Fruit fly (Drosophila melanogaster): ENCODE results near the gene CG7024.

CG7024 gene

DNA sequence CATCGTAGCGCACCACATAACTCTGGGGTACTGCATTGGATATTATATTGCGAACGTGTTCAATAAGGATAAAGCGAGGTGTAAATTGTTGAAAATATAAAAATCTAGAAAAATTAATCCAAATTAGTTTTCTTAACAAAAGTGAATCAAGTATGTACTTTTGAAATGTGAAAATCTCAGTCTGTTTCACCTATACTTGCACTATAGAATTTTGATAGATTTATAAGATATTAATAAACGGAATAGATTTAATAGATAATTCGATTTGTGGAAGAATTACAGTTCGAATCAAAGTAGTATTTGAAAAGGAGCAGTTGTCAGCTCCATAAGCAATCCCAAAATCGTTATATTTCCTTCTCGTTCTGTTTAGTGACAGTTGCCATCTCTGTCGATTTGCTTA lies at the start of gene CG7024:
TSS of gene CG7024 (plus strand) at position 301 of the 400 bp plus-strand sequence.
- TF ChIP-seq CTCF (optimal IDR thresholded peaks at IDR 0.05), result no peak
- TF ChIP-seq CG8478 (optimal IDR thresholded peaks at IDR 0.05), result no peak

DNA sequence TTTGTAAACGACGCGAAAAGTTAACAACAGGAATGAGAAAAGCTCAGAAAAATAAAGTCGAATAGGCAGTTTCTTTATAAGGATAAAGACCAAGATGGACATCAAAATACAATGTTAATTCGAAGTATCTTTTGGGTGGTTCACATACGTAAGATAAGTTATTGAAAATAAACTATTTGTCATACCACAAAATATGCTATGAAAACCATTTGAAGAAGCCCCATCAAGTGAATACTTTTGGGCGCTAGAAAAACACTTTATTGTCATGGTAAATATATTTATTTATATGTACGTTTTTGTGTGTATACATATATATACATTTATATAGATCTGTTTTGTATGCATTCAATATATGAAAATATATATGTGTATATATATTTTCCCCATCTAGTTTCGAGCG lies 47.2 kb upstream of the CG7024 start:
- TF ChIP-seq CTCF (optimal IDR thresholded peaks at IDR 0.05), result no peak
- TF ChIP-seq CG8478 (optimal IDR thresholded peaks at IDR 0.05), result no peak

DNA sequence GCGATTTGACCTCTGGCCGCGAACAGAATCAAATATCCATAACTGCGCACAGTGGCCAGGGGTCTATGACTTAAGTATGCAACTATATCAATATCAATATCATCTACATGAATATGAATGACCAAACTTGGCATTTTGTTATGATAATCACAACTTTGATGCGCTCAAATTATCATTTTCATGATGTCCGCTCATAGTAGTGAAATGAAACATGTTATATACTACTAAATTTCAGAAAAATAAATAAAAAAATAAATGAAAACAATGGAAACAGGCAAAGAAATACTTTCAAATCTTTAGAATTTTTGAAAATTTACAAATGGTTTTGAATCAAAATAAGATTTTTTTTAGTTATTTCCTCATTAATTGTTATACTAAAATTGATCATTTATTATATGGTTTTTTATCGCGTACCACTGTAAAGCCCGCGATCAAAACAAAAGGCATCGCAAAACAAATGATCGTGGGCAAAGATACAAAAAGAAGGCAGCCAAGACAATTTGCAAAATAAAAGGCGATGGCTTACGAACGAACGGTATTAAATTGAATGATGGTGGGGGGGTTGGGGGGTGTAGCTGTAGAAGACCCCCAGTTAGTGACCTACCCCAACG lies 44.4 kb upstream of the CG7024 start:
- TF ChIP-seq CTCF (optimal IDR thresholded peaks at IDR 0.05) (no peak), CG8478 (optimal IDR thresholded peaks at IDR 0.05) (no peak)

DNA sequence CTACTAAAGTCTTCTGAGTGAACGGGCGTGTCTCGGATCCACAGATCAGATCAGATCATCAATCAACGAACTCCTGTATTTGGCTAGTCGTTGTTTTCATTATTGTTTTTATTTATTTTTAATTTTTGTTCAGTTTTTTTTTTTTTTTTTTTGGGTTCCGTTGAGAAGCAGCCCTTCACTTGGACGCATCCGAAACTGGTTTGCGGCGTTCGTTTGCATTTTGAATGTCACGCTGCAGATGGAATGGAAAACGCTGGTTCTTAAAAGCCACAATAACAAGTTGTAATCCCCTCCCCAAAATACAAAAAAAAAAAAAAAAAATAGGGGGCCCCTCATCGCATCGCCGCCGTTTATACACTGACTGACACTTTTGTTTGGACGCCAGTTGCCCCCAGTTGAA lies 41.0 kb upstream of the CG7024 start:
- no peak for TF ChIP-seq CG8478 (optimal IDR thresholded peaks at IDR 0.05)
- no peak for TF ChIP-seq CTCF (optimal IDR thresholded peaks at IDR 0.05)

DNA sequence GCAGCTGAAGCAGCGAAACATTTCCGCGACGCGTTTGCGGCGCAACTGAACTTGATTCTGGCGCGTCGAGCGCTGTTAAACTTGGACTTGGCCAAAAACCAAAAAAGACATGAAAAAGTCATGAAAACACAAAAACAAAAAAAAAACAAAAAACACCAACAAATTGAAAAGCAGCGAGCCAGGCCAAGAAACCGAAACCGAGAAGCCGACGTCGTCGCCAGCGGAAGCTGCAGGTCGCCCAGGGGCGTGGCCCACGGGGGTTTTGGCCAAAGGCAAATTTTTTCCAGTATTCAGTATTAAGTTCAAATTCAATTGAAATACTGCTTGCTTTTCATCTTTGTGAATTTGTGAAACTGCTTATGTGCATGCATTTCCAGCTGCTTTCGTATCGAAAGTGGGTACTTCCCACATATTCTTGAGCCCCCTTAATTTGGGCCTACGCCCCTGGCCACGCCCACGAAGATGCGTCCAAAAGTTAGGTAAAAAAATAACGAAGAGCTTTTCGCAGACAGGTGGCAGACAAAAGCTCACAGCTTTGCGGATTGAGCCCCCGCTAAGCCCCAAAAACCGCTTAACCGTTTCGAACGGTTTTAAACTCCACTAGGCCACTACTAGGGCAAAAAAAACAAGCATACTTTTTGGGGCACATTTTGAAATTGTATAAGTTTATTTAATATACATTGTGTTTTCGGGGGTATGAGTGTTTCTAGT lies 38.3 kb upstream of the CG7024 start, which contains the start of gene CG3009:
TSS of gene CG3009 (minus strand) at position 51 of the 711 bp plus-strand sequence.
- TF ChIP-seq CTCF (optimal IDR thresholded peaks at IDR 0.05) (peak; percentile 36 to 59), CG8478 (optimal IDR thresholded peaks at IDR 0.05) (no peak)

DNA sequence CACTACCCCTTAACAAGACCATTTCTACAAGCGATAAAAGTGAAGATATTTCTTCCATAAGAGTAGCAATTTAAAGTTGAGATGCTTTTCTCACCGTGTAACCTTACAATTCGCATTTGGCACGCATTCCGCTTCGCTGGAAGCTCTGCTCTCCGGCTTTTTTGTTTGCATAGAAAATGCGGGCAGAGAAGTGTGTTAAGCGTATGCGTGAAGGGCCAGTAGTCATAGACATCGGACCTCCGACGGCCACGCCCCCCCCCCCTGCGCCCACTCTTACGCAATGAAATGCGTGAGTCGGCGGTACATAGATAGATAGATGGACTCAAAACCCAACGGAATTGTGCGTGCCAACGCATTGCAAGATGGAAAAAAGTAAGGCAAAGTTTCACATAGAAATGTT lies 35.7 kb upstream of the CG7024 start:
- TF ChIP-seq CTCF (optimal IDR thresholded peaks at IDR 0.05), result no peak
- no peak for TF ChIP-seq CG8478 (optimal IDR thresholded peaks at IDR 0.05)

DNA sequence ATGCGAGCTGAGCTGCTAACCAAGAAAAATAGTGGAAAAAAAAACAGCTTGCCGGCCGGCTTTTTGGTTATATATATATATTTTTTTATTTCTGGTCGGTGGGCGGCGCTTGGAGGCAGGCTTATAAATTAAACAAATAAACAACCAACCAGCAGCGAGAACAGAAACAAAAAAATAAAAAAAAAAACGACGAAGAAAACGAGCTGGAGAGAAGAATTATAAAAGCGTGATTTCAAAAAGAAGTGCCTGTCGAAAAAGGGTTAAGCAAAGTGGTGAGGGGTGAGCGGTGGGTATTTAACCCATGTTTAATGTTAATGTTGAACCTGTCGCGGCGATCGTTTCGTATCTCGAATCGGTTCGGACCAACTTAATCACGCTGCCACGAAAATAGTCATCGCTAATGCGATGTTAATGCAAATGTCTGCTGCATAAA lies 33.9 kb upstream of the CG7024 start:
- no peak for TF ChIP-seq CTCF (optimal IDR thresholded peaks at IDR 0.05)

DNA sequence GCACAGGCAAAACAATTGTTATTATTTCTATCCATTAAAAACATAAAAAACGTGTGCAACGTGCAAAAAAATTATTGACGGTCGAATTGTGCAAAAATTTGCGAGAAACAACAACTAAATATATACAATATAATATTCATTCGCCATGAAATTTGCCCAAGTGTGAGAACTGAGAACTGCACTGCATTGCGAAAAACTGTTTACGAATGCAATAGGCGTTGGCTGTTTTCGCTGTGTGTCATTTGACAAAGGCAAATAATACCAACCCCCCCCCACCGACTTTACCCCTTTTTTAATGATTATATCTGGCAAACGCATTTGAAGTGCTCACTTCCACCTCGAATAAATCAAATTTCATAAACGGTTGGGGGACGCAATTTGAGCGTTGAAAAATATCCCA lies 30.1 kb upstream of the CG7024 start:
- no peak for TF ChIP-seq CTCF (optimal IDR thresholded peaks at IDR 0.05)
- TF ChIP-seq CG8478 (optimal IDR thresholded peaks at IDR 0.05), result no peak

DNA sequence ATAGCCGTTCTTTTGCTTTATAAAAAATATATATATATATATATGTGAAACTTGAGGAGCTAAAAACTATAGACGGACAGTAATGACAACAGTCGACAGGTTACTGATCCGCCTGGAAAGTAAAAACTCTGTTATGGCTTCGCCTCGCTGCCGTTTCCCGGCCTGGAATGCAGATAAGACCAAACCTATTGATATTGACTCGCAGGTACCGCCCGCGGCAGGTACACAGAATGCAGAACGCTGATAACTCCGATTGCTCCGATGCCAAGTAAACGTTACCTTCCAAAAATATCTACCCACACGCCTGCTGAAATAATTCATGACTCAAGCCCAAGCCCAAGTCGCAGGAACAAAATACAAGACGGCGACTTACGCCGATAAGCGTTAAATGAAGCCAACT lies 27.7 kb upstream of the CG7024 start:
- no peak for TF ChIP-seq CG8478 (optimal IDR thresholded peaks at IDR 0.05)
- TF ChIP-seq CTCF (optimal IDR thresholded peaks at IDR 0.05), result no peak

DNA sequence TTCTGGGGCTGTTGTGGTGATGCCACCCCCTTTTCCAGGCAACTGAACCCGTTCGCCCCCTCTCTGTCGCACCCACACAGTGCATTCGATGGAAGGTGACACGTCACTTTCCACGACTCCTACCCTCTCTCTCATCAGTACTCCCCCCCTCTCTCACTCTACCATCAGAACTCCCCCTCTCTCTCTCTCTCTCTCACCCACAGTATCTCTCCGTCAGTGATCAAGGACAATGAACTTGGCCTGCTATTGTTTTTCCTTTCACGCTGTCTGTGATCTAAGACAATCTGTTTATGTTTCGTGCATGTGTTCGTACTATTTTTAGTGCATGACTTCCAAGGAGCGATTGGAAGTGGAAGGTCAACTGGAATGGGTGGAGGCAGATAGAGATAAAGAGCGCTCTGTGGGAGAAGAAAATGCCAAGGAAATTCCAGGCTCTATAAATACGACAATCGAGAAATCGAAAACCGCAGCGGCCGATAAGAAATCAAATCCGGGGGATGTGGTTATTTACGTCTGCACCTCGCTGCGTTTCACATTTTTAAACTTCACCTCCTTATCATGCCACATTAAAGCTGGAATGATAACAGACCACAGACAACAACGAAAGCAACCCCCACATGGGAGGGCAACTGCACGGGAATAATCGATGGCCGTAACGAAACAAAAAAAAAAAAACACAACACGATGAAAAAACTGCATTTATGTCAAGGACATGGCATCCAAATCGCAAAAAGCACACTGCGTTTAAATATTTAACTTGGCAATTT lies 26.8 kb upstream of the CG7024 start:
- TF ChIP-seq CG8478 (optimal IDR thresholded peaks at IDR 0.05) (no peak), CTCF (optimal IDR thresholded peaks at IDR 0.05) (no peak)

DNA sequence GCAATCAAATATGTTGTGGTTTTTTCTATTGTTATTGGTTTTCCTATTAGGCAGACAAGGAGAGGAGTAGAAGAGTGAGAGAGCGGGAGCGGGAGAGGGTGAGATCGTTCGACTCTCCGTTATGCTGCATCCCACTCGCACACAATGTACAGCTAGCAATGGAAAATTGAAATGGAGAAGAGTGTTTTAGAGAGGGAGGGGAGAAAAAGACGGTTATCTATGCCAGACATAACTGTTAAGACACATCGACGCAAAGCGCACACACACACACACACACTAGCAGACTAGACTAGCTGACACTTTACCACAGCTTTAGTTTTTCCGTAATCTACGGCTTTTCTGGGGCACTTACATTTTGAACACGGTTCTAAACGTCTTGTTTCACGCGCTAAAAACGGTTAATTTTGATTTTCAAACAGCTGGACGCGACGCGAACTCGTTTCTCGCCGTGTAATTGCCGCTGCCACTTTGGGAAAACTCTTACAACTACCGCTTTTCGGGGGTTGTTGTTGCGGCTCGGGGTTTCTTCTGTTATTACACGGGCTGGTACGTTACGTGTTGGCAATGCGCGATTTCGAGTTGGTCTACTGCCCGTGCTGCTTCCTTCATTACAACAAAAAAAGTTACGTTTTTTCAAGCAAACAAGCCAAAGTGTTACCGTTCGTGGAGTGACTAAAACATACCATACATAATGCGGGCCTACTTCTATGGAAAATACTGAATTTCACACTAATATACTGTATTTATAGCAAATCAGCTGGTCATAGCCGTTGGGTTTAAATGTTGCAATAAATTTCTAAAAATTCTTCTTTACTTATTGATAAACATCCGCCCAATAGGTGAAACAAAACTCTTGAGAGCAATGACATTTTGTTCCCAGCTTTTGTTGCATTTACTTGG lies 25.9 kb upstream of the CG7024 start, which contains the start of gene fzr:
TSS of gene fzr (minus strand) at position 625 of the 900 bp plus-strand sequence.
- TF ChIP-seq CTCF (optimal IDR thresholded peaks at IDR 0.05) (no peak), CG8478 (optimal IDR thresholded peaks at IDR 0.05) (no peak)

DNA sequence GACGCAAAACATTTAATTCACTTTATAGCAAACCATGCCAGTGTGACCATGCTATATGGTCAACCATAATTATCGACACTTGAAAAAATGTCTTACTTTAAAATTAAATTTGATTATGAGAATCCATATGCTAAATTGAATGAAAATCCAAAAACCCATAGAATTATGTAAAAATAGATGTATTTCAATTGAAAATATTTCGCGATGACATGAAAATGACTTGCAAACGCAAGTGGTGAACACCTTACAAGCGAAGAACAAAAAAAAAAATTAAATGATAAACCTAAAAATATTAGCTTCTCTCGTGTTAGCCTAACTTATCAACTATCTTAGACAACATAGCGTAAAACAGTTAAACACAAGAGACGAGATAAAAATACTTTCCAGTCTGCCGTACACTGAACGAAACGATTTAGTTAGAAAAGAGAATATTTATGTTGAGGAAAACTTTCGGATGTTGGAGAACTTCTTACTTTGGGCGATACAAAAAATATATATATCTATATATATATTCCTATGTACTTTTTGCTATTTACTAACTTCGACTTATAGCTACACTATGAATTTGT lies 25.2 kb upstream of the CG7024 start:
- TF ChIP-seq CTCF (optimal IDR thresholded peaks at IDR 0.05), result no peak
- no peak for TF ChIP-seq CG8478 (optimal IDR thresholded peaks at IDR 0.05)

DNA sequence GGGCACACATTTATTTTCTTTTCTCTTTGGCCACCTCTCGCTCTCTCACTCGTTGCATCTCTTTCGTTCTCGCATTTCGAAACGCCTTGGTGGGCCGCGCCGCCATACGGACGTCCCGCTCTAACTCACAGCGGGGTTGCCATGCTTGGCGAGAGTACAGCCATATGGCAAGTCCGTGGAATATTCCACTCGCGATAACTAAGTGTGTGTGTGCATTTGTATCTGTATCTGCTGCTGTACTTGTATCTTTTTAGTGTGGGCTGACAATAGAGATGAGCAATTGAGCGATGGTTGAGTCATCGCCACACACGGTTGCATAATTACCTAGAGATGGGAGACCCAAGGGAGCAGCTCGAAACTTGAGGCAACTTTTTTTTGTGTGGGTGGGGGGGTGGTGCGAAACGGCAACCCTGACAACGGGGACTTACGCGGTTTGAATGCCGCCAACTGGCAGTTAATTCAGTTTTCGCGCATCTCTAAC lies 20.6 kb upstream of the CG7024 start:
- no peak for TF ChIP-seq CG8478 (optimal IDR thresholded peaks at IDR 0.05)
- TF ChIP-seq CTCF (optimal IDR thresholded peaks at IDR 0.05), result no peak

DNA sequence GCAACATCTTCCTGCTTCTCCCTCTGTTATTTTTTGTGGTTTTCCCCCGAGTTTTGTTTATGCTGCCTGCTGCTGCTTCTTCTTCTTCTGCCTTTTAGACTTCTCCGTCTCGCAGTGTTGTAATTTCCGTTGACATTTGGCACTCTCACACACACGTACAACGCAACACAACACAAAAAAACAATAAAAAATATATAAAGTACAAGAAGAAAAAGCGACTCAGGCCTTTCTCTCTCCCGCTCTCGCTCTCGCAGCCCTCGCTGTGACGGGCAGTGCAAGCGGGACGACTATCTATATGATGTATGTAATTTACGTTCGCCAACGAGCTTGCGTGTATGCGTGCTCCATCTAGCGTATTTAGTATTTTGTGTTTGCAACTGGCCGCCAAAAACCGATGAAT lies 19.0 kb upstream of the CG7024 start:
- no peak for TF ChIP-seq CG8478 (optimal IDR thresholded peaks at IDR 0.05)
- no peak for TF ChIP-seq CTCF (optimal IDR thresholded peaks at IDR 0.05)

All from S2 (cell line).